Fruit fly (Drosophila melanogaster) whole organism: ENCODE data around the gene mib1.

Source experiments
- pan ChIP-seq: fragments of >200 bp; optimal IDR thresholded peaks from 2 replicates; lab custom pipeline; 2017
- usp ChIP-seq: fragments of >200 bp; optimal IDR thresholded peaks from 2 replicates; lab custom pipeline; 2017; ENCODE audit warnings: missing biosample characterization, missing genetic modification characterization, mixed read lengths

- TF ChIP-seq pan (lab: Kevin White, UChicago) (no peak), usp (no peak)
These were observed 22.6 kb upstream of the mib1 start, which contains the start of gene CG42538 for dm6 chr3L:16034224-16034623.
